Fruit fly (Drosophila melanogaster): Measurements from ENCODE around the gene CG32061.

CG32061 gene

dm6 chr3L:10495882-10496654 lies 32.5 kb downstream of the CG32061 start:
- TF ChIP-seq Lpt (GFP tag; optimal IDR thresholded peaks at IDR 0.05) (no peak), CG8319 (GFP tag; optimal IDR thresholded peaks at IDR 0.05) (no peak), CG32006 (GFP tag; optimal IDR thresholded peaks at IDR 0.05) (peak; percentile 3)

dm6 chr3L:10504607-10505006 lies 41.0 kb downstream of the CG32061 start:
- no peak for TF ChIP-seq Sox102F (GFP tag; optimal IDR thresholded peaks at IDR 0.05)
- TF ChIP-seq achi (GFP tag; optimal IDR thresholded peaks at IDR 0.05) = peak; percentile 5
- 0 out of 2 replicates have a peak, but pooled peaks have one; percentile 29 for TF ChIP-seq CG11294 (GFP tag; IDR thresholded peaks at IDR 0.05)
- TF ChIP-seq salr (GFP tag; optimal IDR thresholded peaks at IDR 0.05) = peak in 1 of 2 experiments; percentile 27
- TF ChIP-seq eg (GFP tag; IDR thresholded peaks at IDR 0.05) = peak; percentile 53; the same call in 1 of the 3 replicates
- TF ChIP-seq Eip78C (GFP tag) = peak; percentile 70
- TF ChIP-seq pdm3 (GFP tag; optimal IDR thresholded peaks at IDR 0.05) = peak; percentile 28
- TF ChIP-seq Hr4 (GFP tag; optimal IDR thresholded peaks at IDR 0.05) = peak; percentile 62
- no peak for TF ChIP-seq CG9139 (GFP tag; optimal IDR thresholded peaks at IDR 0.05)
- no peak for TF ChIP-seq vri (GFP tag; optimal IDR thresholded peaks at IDR 0.05)
- TF ChIP-seq OdsH (GFP tag; optimal IDR thresholded peaks at IDR 0.05) = peak; percentile 1
- peak; percentile 62; the same call in 2 of the 3 replicates for TF ChIP-seq CG8119 (GFP tag; IDR thresholded peaks at IDR 0.05)
- peak; percentile 3 for TF ChIP-seq CG4318 (GFP tag; optimal IDR thresholded peaks at IDR 0.05)
- TF ChIP-seq CG32006 (GFP tag; optimal IDR thresholded peaks at IDR 0.05) = peak; percentile 54
- TF ChIP-seq CG10669 (GFP tag; optimal IDR thresholded peaks at IDR 0.05) = peak; percentile 3
- no peak for TF ChIP-seq Met (GFP tag; optimal IDR thresholded peaks at IDR 0.05)
- peak; percentile 31 for TF ChIP-seq CG6276 (GFP tag; optimal IDR thresholded peaks at IDR 0.05)
- peak; percentile 17 for TF ChIP-seq Lpt (GFP tag; optimal IDR thresholded peaks at IDR 0.05)
- no peak for TF ChIP-seq CG7368 (GFP tag; optimal IDR thresholded peaks at IDR 0.05)
- no peak for TF ChIP-seq CG8632 (GFP tag; optimal IDR thresholded peaks at IDR 0.05)

dm6 chr3L:10507971-10508370 lies 44.4 kb downstream of the CG32061 start:
- TF ChIP-seq CG1621 (tag; optimal IDR thresholded peaks at IDR 0.05) = no peak
- TF ChIP-seq CG6808 (GFP tag; optimal IDR thresholded peaks at IDR 0.05) = peak; percentile 100

dm6 chr3L:10513412-10513811 lies 49.8 kb downstream of the CG32061 start:
- no peak for TF ChIP-seq CG6163 (GFP tag; IDR thresholded peaks at IDR 0.05)

All from whole organism, prepupa.